Fruit fly (Drosophila melanogaster) whole organism, embryonic: ENCODE measurements around the gene Acp32CD.
A peak's percentile ranks its signal among the peaks of the same experiment; 100 is the strongest.

Source experiments
- ATbp ChIP-seq: fragments of 200-800 bp; sonication (Bioruptor generic); optimal IDR thresholded peaks from 2 replicates; lab custom pipeline; 2017; ENCODE audit warnings: missing biosample characterization, mild to moderate bottlenecking, missing genetic modification characterization, missing genetic modification reagents
- Bteb2 ChIP-seq: fragments of 200-800 bp; sonication (Bioruptor generic); optimal IDR thresholded peaks from 2 replicates; lab custom pipeline; 2016; ENCODE audit warnings: missing biosample characterization, missing genetic modification characterization
- CG10267 ChIP-seq: fragments of 200-800 bp; sonication (Bioruptor generic); optimal IDR thresholded peaks from 2 replicates; lab custom pipeline; 2018; ENCODE audit warnings: missing biosample characterization, mild to moderate bottlenecking, missing genetic modification characterization, moderate library complexity
- CG10565 ChIP-seq: fragments of 200-800 bp; sonication (Bioruptor generic); optimal IDR thresholded peaks from 3 replicates; lab custom pipeline; 2016; ENCODE audit warnings: missing biosample characterization, mild to moderate bottlenecking, missing genetic modification characterization
- CG11696 ChIP-seq: fragments of 200-800 bp; sonication (Bioruptor generic); IDR thresholded peaks from 2 replicates; pipeline ENCODE4 v1.3.6; 2022; ENCODE audit warnings: missing biosample characterization, missing genetic modification characterization
- CG1233 ChIP-seq: fragments of 200-800 bp; sonication (Bioruptor generic); optimal IDR thresholded peaks from 4 replicates; lab custom pipeline; 2018; ENCODE audit warnings: missing biosample characterization, mild to moderate bottlenecking, missing genetic modification characterization
- CG13296 ChIP-seq: fragments of 200-800 bp; sonication (Bioruptor generic); optimal IDR thresholded peaks from 3 replicates; lab custom pipeline; 2018; ENCODE audit warnings: missing biosample characterization, mild to moderate bottlenecking, missing genetic modification characterization
- CG13624 ChIP-seq: fragments of 200-800 bp; sonication (Bioruptor generic); optimal IDR thresholded peaks from 2 replicates; lab custom pipeline; 2016; ENCODE audit warnings: missing biosample characterization, missing genetic modification characterization
- CG14860 ChIP-seq: fragments of 200-800 bp; sonication (Bioruptor generic); IDR thresholded peaks from 3 replicates; pipeline ENCODE4 v1.3.6; 2022; ENCODE audit warnings: missing biosample characterization, missing genetic modification characterization; ENCODE audit not compliant: partially characterized antibody
- CG15479 ChIP-seq: fragments of 200-800 bp; sonication (Bioruptor generic); optimal IDR thresholded peaks from 3 replicates; lab custom pipeline; 2019; ENCODE audit warnings: missing biosample characterization, mild to moderate bottlenecking, missing genetic modification characterization, moderate library complexity
- CG16779 ChIP-seq: fragments of 200-800 bp; sonication (Bioruptor generic); IDR thresholded peaks from 2 replicates; pipeline ENCODE4 v1.3.6; 2022; ENCODE audit warnings: missing biosample characterization, missing genetic modification characterization
- CG17186 ChIP-seq: fragments of 200-800 bp; sonication (Bioruptor generic); optimal IDR thresholded peaks from 3 replicates; lab custom pipeline; 2017; ENCODE audit warnings: missing biosample characterization, missing genetic modification reagents, missing genetic modification characterization
- CG18476 ChIP-seq: fragments of 200-800 bp; sonication (Bioruptor generic); optimal IDR thresholded peaks from 2 replicates; lab custom pipeline; 2016; ENCODE audit warnings: missing biosample characterization, mild to moderate bottlenecking, missing genetic modification characterization
- CG2129 ChIP-seq: fragments of 200-800 bp; sonication (Bioruptor generic); IDR thresholded peaks from 2 replicates; pipeline ENCODE4 v1.3.6; 2022; ENCODE audit warnings: missing biosample characterization, missing genetic modification characterization; ENCODE audit not compliant: partially characterized antibody
- CG30403 ChIP-seq: fragments of 200-800 bp; sonication (Bioruptor generic); optimal IDR thresholded peaks from 3 replicates; lab custom pipeline; 2016; ENCODE audit warnings: missing biosample characterization, missing genetic modification characterization
- CG33213 ChIP-seq: fragments of 200-800 bp; sonication (Bioruptor generic); optimal IDR thresholded peaks from 3 replicates; lab custom pipeline; 2016; ENCODE audit warnings: missing biosample characterization, missing genetic modification characterization
- CG34224 ChIP-seq: fragments of 200-800 bp; sonication (Bioruptor generic); IDR thresholded peaks from 3 replicates; pipeline ENCODE4 v1.3.6; 2022; ENCODE audit warnings: missing biosample characterization, missing genetic modification characterization; ENCODE audit not compliant: partially characterized antibody
- CG3847 ChIP-seq: fragments of 200-800 bp; sonication (Bioruptor generic); IDR thresholded peaks from 2 replicates; pipeline ENCODE4 v1.3.6; 2022; ENCODE audit warnings: missing biosample characterization, missing genetic modification characterization
- CG43689 ChIP-seq: fragments of 200-800 bp; sonication (Bioruptor generic); IDR thresholded peaks from 2 replicates; pipeline ENCODE4 v1.3.6; 2022; ENCODE audit warnings: missing biosample characterization, missing genetic modification characterization
- CG4617 ChIP-seq: fragments of 200-800 bp; sonication (Bioruptor generic); optimal IDR thresholded peaks from 3 replicates; lab custom pipeline; 2016; ENCODE audit warnings: missing biosample characterization, missing genetic modification characterization, borderline replicate concordance
- CG4820 ChIP-seq: fragments of 200-800 bp; sonication (Bioruptor generic); optimal IDR thresholded peaks from 3 replicates; lab custom pipeline; 2016; ENCODE audit warnings: missing biosample characterization, missing genetic modification characterization
- CG6254 ChIP-seq: fragments of 200-800 bp; sonication (Bioruptor generic); optimal IDR thresholded peaks from 3 replicates; lab custom pipeline; 2017; ENCODE audit warnings: mild to moderate bottlenecking, missing biosample characterization, missing genetic modification reagents, missing genetic modification characterization
- CG8478 ChIP-seq: fragments of >200 bp; optimal IDR thresholded peaks from 2 replicates; lab custom pipeline; 2018
- CG9876 ChIP-seq: fragments of 200-800 bp; sonication (Bioruptor generic); optimal IDR thresholded peaks from 2 replicates; lab custom pipeline; 2016; ENCODE audit warnings: missing biosample characterization, missing genetic modification characterization
- CHES-1-like ChIP-seq: fragments of 200-800 bp; sonication (Bioruptor generic); optimal IDR thresholded peaks from 2 replicates; lab custom pipeline; 2016; ENCODE audit warnings: missing biosample characterization, missing genetic modification characterization
- Doc3 ChIP-seq: fragments of 200-800 bp; sonication (Bioruptor generic); IDR thresholded peaks from 3 replicates; pipeline ENCODE4 v1.3.6; 2022; ENCODE audit warnings: missing biosample characterization, missing genetic modification characterization; ENCODE audit not compliant: partially characterized antibody
- ERR ChIP-seq: fragments of 200-800 bp; sonication (Bioruptor generic); optimal IDR thresholded peaks from 2 replicates; lab custom pipeline; 2016; ENCODE audit warnings: missing biosample characterization, missing genetic modification characterization
- Ets65A ChIP-seq: fragments of 200-800 bp; sonication (Bioruptor generic); peaks from one replicate; lab custom pipeline; 2016; ENCODE audit warnings: missing biosample characterization, missing genetic modification characterization
- Ets97D ChIP-seq: fragments of 200-800 bp; sonication (Bioruptor generic); optimal IDR thresholded peaks from 3 replicates; lab custom pipeline; 2016; ENCODE audit warnings: missing biosample characterization, missing genetic modification characterization
- MESR4 ChIP-seq: fragments of 200-800 bp; sonication (Bioruptor generic); optimal IDR thresholded peaks from 2 replicates; lab custom pipeline; 2018; ENCODE audit warnings: missing biosample characterization, mild to moderate bottlenecking, missing genetic modification characterization, moderate library complexity
- Med ChIP-seq: fragments of 200-800 bp; sonication (Bioruptor generic); peaks from one replicate; lab custom pipeline; 2016; ENCODE audit warnings: missing biosample characterization, missing genetic modification characterization, mild to moderate bottlenecking, inconsistent platforms, moderate library complexity
- Oli ChIP-seq: fragments of 200-800 bp; sonication (Bioruptor generic); optimal IDR thresholded peaks from 2 replicates; lab custom pipeline; 2018; ENCODE audit warnings: missing biosample characterization, mild to moderate bottlenecking, missing genetic modification characterization, moderate library complexity
- Sin3A ChIP-seq: fragments of >200 bp; optimal IDR thresholded peaks from 2 replicates; lab custom pipeline; 2018
- Sry-β ChIP-seq: fragments of 200-800 bp; sonication (Bioruptor generic); optimal IDR thresholded peaks from 2 replicates; lab custom pipeline; 2018; ENCODE audit warnings: missing biosample characterization, mild to moderate bottlenecking, missing genetic modification characterization, moderate library complexity
- bbx ChIP-seq: fragments of 200-800 bp; sonication (Bioruptor generic); IDR thresholded peaks from 2 replicates; pipeline ENCODE4 v1.3.6; 2022; ENCODE audit warnings: missing biosample characterization, missing genetic modification characterization; ENCODE audit not compliant: partially characterized antibody
- bcd ChIP-seq: fragments of 200-800 bp; sonication (Bioruptor generic); optimal IDR thresholded peaks from 2 replicates; lab custom pipeline; 2017; ENCODE audit warnings: missing biosample characterization, mild to moderate bottlenecking, missing genetic modification characterization
- chinmo ChIP-seq: fragments of 200-800 bp; sonication (Bioruptor generic); IDR thresholded peaks from 4 replicates; pipeline ENCODE4 v1.3.6; 2022; ENCODE audit warnings: missing biosample characterization, missing genetic modification characterization; ENCODE audit not compliant: partially characterized antibody
- crol ChIP-seq: fragments of 200-800 bp; sonication (Bioruptor generic); IDR thresholded peaks from 2 replicates; pipeline ENCODE4 v1.3.6; 2022; ENCODE audit warnings: missing biosample characterization, missing genetic modification characterization
- ftz-f1 ChIP-seq: fragments of 200-800 bp; sonication (Bioruptor generic); optimal IDR thresholded peaks from 2 replicates; lab custom pipeline; 2016; ENCODE audit warnings: missing biosample characterization, missing genetic modification characterization
- gfzf ChIP-seq: fragments of 200-800 bp; sonication (Bioruptor generic); optimal IDR thresholded peaks from 2 replicates; lab custom pipeline; 2016; ENCODE audit warnings: missing biosample characterization, mild to moderate bottlenecking, missing genetic modification characterization, moderate library complexity
- h ChIP-seq: fragments of >200 bp; optimal IDR thresholded peaks from 2 replicates; lab custom pipeline; 2017
- inv ChIP-seq: fragments of 200-800 bp; sonication (Bioruptor generic); IDR thresholded peaks from 2 replicates; pipeline ENCODE4 v1.3.6; 2022; ENCODE audit warnings: missing biosample characterization, missing genetic modification characterization; ENCODE audit not compliant: partially characterized antibody
- kah ChIP-seq: fragments of 200-800 bp; sonication (Bioruptor generic); optimal IDR thresholded peaks from 2 replicates; lab custom pipeline; 2018; ENCODE audit warnings: missing biosample characterization, mild to moderate bottlenecking, missing genetic modification characterization
- lbe ChIP-seq: fragments of 200-800 bp; sonication (Bioruptor generic); optimal IDR thresholded peaks from 2 replicates; lab custom pipeline; 2016; ENCODE audit warnings: missing biosample characterization, mild to moderate bottlenecking, missing genetic modification characterization
- mld ChIP-seq: fragments of 200-800 bp; sonication (Bioruptor generic); IDR thresholded peaks from 3 replicates; pipeline ENCODE4 v1.3.6; 2022; ENCODE audit warnings: missing biosample characterization, missing genetic modification characterization; ENCODE audit not compliant: partially characterized antibody
- stwl ChIP-seq: fragments of 200-800 bp; sonication (Bioruptor generic); optimal IDR thresholded peaks from 3 replicates; lab custom pipeline; 2018; ENCODE audit warnings: missing biosample characterization, mild to moderate bottlenecking, missing genetic modification characterization, moderate library complexity
- tin ChIP-seq: fragments of 200-800 bp; sonication (Bioruptor generic); optimal IDR thresholded peaks from 3 replicates; lab custom pipeline; 2016; ENCODE audit warnings: missing biosample characterization, missing genetic modification characterization
- tna ChIP-seq: fragments of 200-800 bp; sonication (Bioruptor generic); IDR thresholded peaks from 2 replicates; pipeline ENCODE4 v1.3.6; 2022; ENCODE audit warnings: missing biosample characterization, missing genetic modification characterization; ENCODE audit not compliant: partially characterized antibody
- trem ChIP-seq: fragments of 200-800 bp; optimal IDR thresholded peaks from 3 replicates; lab custom pipeline; 2019; ENCODE audit warnings: missing biosample characterization, mild to moderate bottlenecking, missing genetic modification characterization, moderate library complexity
- unc-4 ChIP-seq: fragments of 200-800 bp; sonication (Bioruptor generic); IDR thresholded peaks from 2 replicates; pipeline ENCODE4 v1.3.6; 2022; ENCODE audit warnings: missing biosample characterization, missing genetic modification characterization; ENCODE audit not compliant: partially characterized antibody
- zfh2 ChIP-seq: fragments of 200-800 bp; sonication (Bioruptor generic); optimal IDR thresholded peaks from 2 replicates; lab custom pipeline; 2016; ENCODE audit warnings: missing biosample characterization, missing genetic modification characterization

Gene Acp32CD

dm6 chr2L:10989162-10989561 lies 26.3 kb upstream of the Acp32CD start, which contains the start of gene TTLL4A (continued):
- TF ChIP-seq CG11696 = no peak
- no peak for TF ChIP-seq CG1233 (GFP tag; lab: Kevin White, UChicago)
- TF ChIP-seq trem (tag; lab: Kevin White, UChicago) = peak; percentile 77
- no peak for TF ChIP-seq CG6254
- peak; percentile 98 for TF ChIP-seq CG34224 (GFP tag; lab: Robert Waterston, UW)
- TF ChIP-seq crol (GFP tag; lab: Robert Waterston, UW) = no peak
- no peak for TF ChIP-seq CG16779
- peak; percentile 98 for TF ChIP-seq chinmo (GFP tag; lab: Robert Waterston, UW)
- no peak for TF ChIP-seq CG10565
- peak; percentile 17 for TF ChIP-seq Sry-β (GFP tag; lab: Kevin White, UChicago)
- no peak for TF ChIP-seq CG18476 (GFP tag; lab: Kevin White, UChicago)
- TF ChIP-seq bbx (GFP tag; lab: Robert Waterston, UW) = peak; percentile 99
- peak; percentile 54 for TF ChIP-seq gfzf (GFP tag; lab: Kevin White, UChicago)
- peak; percentile 94 for TF ChIP-seq CG2129
- TF ChIP-seq ATbp (GFP tag; lab: Kevin White, UChicago) = no peak
- no peak for TF ChIP-seq CG43689
- peak; percentile 96 for TF ChIP-seq inv (GFP tag; lab: Robert Waterston, UW)
- TF ChIP-seq stwl (tag; lab: Kevin White, UChicago) = peak; percentile 62
- TF ChIP-seq zfh2 (GFP tag; lab: Kevin White, UChicago) = peak; percentile 46
- peak; percentile 94 for TF ChIP-seq CG17186
- peak; percentile 68 for TF ChIP-seq lbe (GFP tag; lab: Kevin White, UChicago)
- TF ChIP-seq Bteb2 (GFP tag; lab: Kevin White, UChicago) = peak; percentile 10
- TF ChIP-seq CG10267 (tag; lab: Kevin White, UChicago) = peak; percentile 63
- TF ChIP-seq CG4617 (GFP tag; lab: Kevin White, UChicago) = peak; percentile 79
- no peak for TF ChIP-seq CG4820 (GFP tag; lab: Kevin White, UChicago)
- no peak for TF ChIP-seq CG15479
- TF ChIP-seq CG9876 (GFP tag; lab: Kevin White, UChicago) = no peak
- TF ChIP-seq CG33213 (GFP tag; lab: Kevin White, UChicago) = peak; percentile 42
- TF ChIP-seq tna (GFP tag; lab: Robert Waterston, UW) = peak; percentile 96
- peak; percentile 39 for TF ChIP-seq Sin3A (lab: Kevin White, UChicago)
- peak; percentile 40 for TF ChIP-seq CG3847
- no peak for TF ChIP-seq h (lab: Kevin White, UChicago)
- no peak for TF ChIP-seq Ets65A (GFP tag; lab: Kevin White, UChicago)
- peak; percentile 75 for TF ChIP-seq MESR4 (GFP tag; lab: Kevin White, UChicago)
- TF ChIP-seq CG13296 (GFP tag; lab: Kevin White, UChicago) = no peak
- peak; percentile 89 for TF ChIP-seq Med (GFP tag; lab: Kevin White, UChicago)
- TF ChIP-seq ERR (GFP tag; lab: Kevin White, UChicago) = no peak
- TF ChIP-seq Doc3 (GFP tag; lab: Robert Waterston, UW) = peak; percentile 97
- peak; percentile 76 for TF ChIP-seq ftz-f1 (GFP tag; lab: Kevin White, UChicago)
- no peak for TF ChIP-seq bcd (GFP tag; lab: Kevin White, UChicago)
- no peak for TF ChIP-seq CG8478
- peak; percentile 86 for TF ChIP-seq Ets97D (GFP tag; lab: Kevin White, UChicago)
- peak; percentile 12 for TF ChIP-seq CHES-1-like (GFP tag; lab: Kevin White, UChicago)
- peak; percentile 97 for TF ChIP-seq unc-4 (GFP tag; lab: Robert Waterston, UW)
- TF ChIP-seq CG13624 = peak; percentile 58
- peak; percentile 96 for TF ChIP-seq CG14860 (GFP tag; lab: Robert Waterston, UW)
- TF ChIP-seq mld (GFP tag; lab: Robert Waterston, UW) = peak; percentile 99
- TF ChIP-seq tin (GFP tag; lab: Kevin White, UChicago) = peak; percentile 9
- peak; percentile 32 for TF ChIP-seq CG30403 (GFP tag; lab: Kevin White, UChicago)
- peak; percentile 48 for TF ChIP-seq kah
- no peak for TF ChIP-seq Oli (tag; lab: Kevin White, UChicago)
